Fruit fly (Drosophila melanogaster) whole organism, pupa: ENCODE data around the gene CG16965.
A peak's percentile ranks its signal among the peaks of the same experiment; 100 is the strongest.

ENCODE experiments used
- CG10348 ChIP-seq: fragments of 200-800 bp; sonication (Bioruptor generic); IDR thresholded peaks from 2 replicates; pipeline ENCODE4 v1.3.6; 2022; ENCODE audit warnings: missing biosample characterization, missing genetic modification characterization
- CG12605 ChIP-seq: fragments of 200-800 bp; sonication (Bioruptor generic); IDR thresholded peaks from 2 replicates; pipeline ENCODE4 v1.3.6; 2022; ENCODE audit warnings: missing biosample characterization, missing genetic modification characterization
- CG13204 ChIP-seq: fragments of 200-800 bp; sonication (Bioruptor generic); optimal IDR thresholded peaks from 2 replicates; lab custom pipeline; 2018; ENCODE audit warnings: missing biosample characterization, mild to moderate bottlenecking, missing genetic modification characterization, moderate library complexity
- CG14655 ChIP-seq: fragments of 200-800 bp; sonication (Bioruptor generic); optimal IDR thresholded peaks from 3 replicates; lab custom pipeline; 2017; ENCODE audit warnings: mild to moderate bottlenecking, missing biosample characterization, missing genetic modification reagents, missing genetic modification characterization
- CG15710 ChIP-seq: fragments of 200-800 bp; sonication (Bioruptor generic); optimal IDR thresholded peaks from 2 replicates; lab custom pipeline; 2018; ENCODE audit warnings: missing biosample characterization, mild to moderate bottlenecking, missing genetic modification characterization, moderate library complexity
- CG17806 ChIP-seq: fragments of 200-800 bp; sonication (Bioruptor generic); optimal IDR thresholded peaks from 2 replicates; lab custom pipeline; 2018; ENCODE audit warnings: missing biosample characterization, mild to moderate bottlenecking, missing genetic modification characterization, moderate library complexity
- CG32121 ChIP-seq: fragments of 200-800 bp; sonication (Bioruptor generic); IDR thresholded peaks from 2 replicates; pipeline ENCODE4 v1.3.6; 2022; ENCODE audit warnings: missing biosample characterization, missing genetic modification characterization
- CG34367 ChIP-seq: fragments of 200-800 bp; sonication (Bioruptor generic); optimal IDR thresholded peaks from 2 replicates; lab custom pipeline; 2018; ENCODE audit warnings: missing biosample characterization, mild to moderate bottlenecking, missing genetic modification characterization
- CG4496 ChIP-seq: fragments of 200-800 bp; sonication (Bioruptor generic); IDR thresholded peaks from 3 replicates; pipeline ENCODE4 v1.3.6; 2022; ENCODE audit warnings: missing biosample characterization, missing genetic modification characterization
- CG8159 ChIP-seq: fragments of 200-800 bp; sonication (Bioruptor generic); optimal IDR thresholded peaks from 3 replicates; lab custom pipeline; 2018; ENCODE audit warnings: missing biosample characterization, mild to moderate bottlenecking, missing genetic modification characterization, moderate library complexity
- CG8301 ChIP-seq: fragments of 200-800 bp; sonication (Bioruptor generic); optimal IDR thresholded peaks from 2 replicates; lab custom pipeline; 2018; ENCODE audit warnings: missing biosample characterization, mild to moderate bottlenecking, missing genetic modification characterization
- CG9948 ChIP-seq: fragments of 200-800 bp; sonication (Bioruptor generic); optimal IDR thresholded peaks from 2 replicates; lab custom pipeline; 2018; ENCODE audit warnings: missing biosample characterization, mild to moderate bottlenecking, missing genetic modification characterization, moderate library complexity
- D1 ChIP-seq: fragments of 200-800 bp; sonication (Bioruptor generic); optimal IDR thresholded peaks from 2 replicates; lab custom pipeline; 2018; ENCODE audit warnings: missing biosample characterization, mild to moderate bottlenecking, missing genetic modification characterization, moderate library complexity
- EcR ChIP-seq: fragments of 200-800 bp; sonication (Bioruptor generic); optimal IDR thresholded peaks from 3 replicates; lab custom pipeline; 2019; ENCODE audit warnings: missing biosample characterization, missing genetic modification characterization, mild to moderate bottlenecking, moderate library complexity, missing genetic modification reagents
- Ets98B ChIP-seq: fragments of 200-800 bp; sonication (Bioruptor generic); IDR thresholded peaks from 2 replicates; pipeline ENCODE4 v1.3.6; 2022; ENCODE audit warnings: missing biosample characterization, missing genetic modification characterization
- Pif1A ChIP-seq: fragments of 200-800 bp; sonication (Bioruptor generic); optimal IDR thresholded peaks from 3 replicates; lab custom pipeline; 2016; ENCODE audit warnings: missing biosample characterization, missing genetic modification characterization
- Pif1B ChIP-seq: fragments of 200-800 bp; sonication (Bioruptor generic); optimal IDR thresholded peaks from 3 replicates; lab custom pipeline; 2016; ENCODE audit warnings: missing biosample characterization, missing genetic modification characterization
- fd96Ca ChIP-seq: fragments of 200-800 bp; sonication (Bioruptor generic); IDR thresholded peaks from 3 replicates; pipeline ENCODE4 v1.3.6; 2022; ENCODE audit warnings: missing biosample characterization, missing genetic modification characterization
- gl ChIP-seq: fragments of 200-800 bp; sonication (Bioruptor generic); optimal IDR thresholded peaks from 2 replicates; lab custom pipeline; 2018; ENCODE audit warnings: missing biosample characterization, mild to moderate bottlenecking, missing genetic modification characterization
- rn ChIP-seq: fragments of 200-800 bp; sonication (Bioruptor generic); IDR thresholded peaks from 2 replicates; pipeline ENCODE4 v1.3.6; 2022; ENCODE audit warnings: missing biosample characterization, missing genetic modification characterization

CG16965 gene

dm6 chr2L:12027435-12027834 is 46.0 kb downstream of the CG16965 start, which contains the start of gene dmGlut:
dmGlut (plus strand) TSS chr2L:12027438.
- TF ChIP-seq Ets98B (no peak), rn (no peak), D1 (tag; lab: Kevin White, UChicago) (no peak), CG13204 (GFP tag; lab: Kevin White, UChicago) (no peak), CG32121 (GFP tag; lab: Robert Waterston, UW) (no peak), fd96Ca (GFP tag; lab: Robert Waterston, UW) (no peak)

- no peak for TF ChIP-seq CG14655
- no peak for TF ChIP-seq CG8159
- no peak for TF ChIP-seq CG32121 (GFP tag; lab: Robert Waterston, UW)
- TF ChIP-seq Ets98B: no peak
- TF ChIP-seq, all 21 proteins: peak for 0
Observed at dm6 chr2L:12028102-12028501, 46.7 kb downstream of the CG16965 start.

- TF ChIP-seq CG9948 (no peak), EcR (GFP tag; lab: Kevin White, UChicago) (peak; percentile 58)
Observed at dm6 chr2L:12028808-12029207, 47.4 kb downstream of the CG16965 start.

dm6 chr2L:12029594-12030197 is 48.3 kb downstream of the CG16965 start:
- no peak for TF ChIP-seq CG32121 (GFP tag; lab: Robert Waterston, UW)
- no peak for TF ChIP-seq CG9948
- TF ChIP-seq CG15710 (tag; lab: Kevin White, UChicago): no peak
- TF ChIP-seq rn: no peak
- no peak for TF ChIP-seq CG8301 (tag; lab: Kevin White, UChicago)
- TF ChIP-seq D1 (tag; lab: Kevin White, UChicago): no peak
- TF ChIP-seq CG12605 (GFP tag; lab: Robert Waterston, UW): no peak
- no peak for TF ChIP-seq gl
- TF ChIP-seq EcR (GFP tag; lab: Kevin White, UChicago): no peak
- no peak for TF ChIP-seq CG10348
- TF ChIP-seq, all 21 proteins: peak for 0

- TF ChIP-seq Ets98B: no peak
- no peak for TF ChIP-seq CG10348
- TF ChIP-seq CG14655: no peak
- no peak for TF ChIP-seq D1 (tag; lab: Kevin White, UChicago)
- no peak for TF ChIP-seq CG17806 (tag; lab: Kevin White, UChicago)
- TF ChIP-seq gl: no peak
- TF ChIP-seq CG8159: no peak
- TF ChIP-seq Pif1B (GFP tag; lab: Kevin White, UChicago): no peak
- no peak for TF ChIP-seq CG15710 (tag; lab: Kevin White, UChicago)
- no peak for TF ChIP-seq rn
- TF ChIP-seq CG8301 (tag; lab: Kevin White, UChicago): no peak
- no peak for TF ChIP-seq CG34367 (tag; lab: Kevin White, UChicago)
- TF ChIP-seq fd96Ca (GFP tag; lab: Robert Waterston, UW): no peak
- TF ChIP-seq CG32121 (GFP tag; lab: Robert Waterston, UW): no peak
- TF ChIP-seq CG4496 (GFP tag; lab: Robert Waterston, UW): no peak
- no peak for TF ChIP-seq CG9948
- TF ChIP-seq Pif1A: no peak
- TF ChIP-seq CG13204 (GFP tag; lab: Kevin White, UChicago): no peak
- TF ChIP-seq, all 21 proteins: peak for 0
Observed at dm6 chr2L:12030552-12031131, 49.3 kb downstream of the CG16965 start.

- no peak for TF ChIP-seq CG8301 (tag; lab: Kevin White, UChicago)
- no peak for TF ChIP-seq CG15710 (tag; lab: Kevin White, UChicago)
- no peak for TF ChIP-seq CG10348
- TF ChIP-seq fd96Ca (GFP tag; lab: Robert Waterston, UW): no peak
- no peak for TF ChIP-seq CG34367 (tag; lab: Kevin White, UChicago)
- TF ChIP-seq rn: no peak
- TF ChIP-seq CG32121 (GFP tag; lab: Robert Waterston, UW): no peak
- TF ChIP-seq, all 21 proteins: peak for 0
Observed at dm6 chr2L:12033890-12034289, 52.5 kb downstream of the CG16965 start, which contains the start of gene CG18788. CG18788 (plus strand) TSS chr2L:12034190.
